Fruit fly (Drosophila melanogaster) whole organism, wandering third instar larva: Measurements from ENCODE around the gene CG43800.

Experiments used
- Abd-B ChIP-seq: fragments of >200 bp; optimal IDR thresholded peaks from 2 replicates; lab custom pipeline; 2017; ENCODE audit warnings: missing biosample characterization, missing genetic modification characterization
- CG32264 ChIP-seq: fragments of 200-800 bp; sonication (Bioruptor generic); optimal IDR thresholded peaks from 2 replicates; lab custom pipeline; 2016; ENCODE audit warnings: missing biosample characterization, missing genetic modification characterization
- CG9705 ChIP-seq: fragments of 200-800 bp; sonication (Bioruptor generic); optimal IDR thresholded peaks from 2 replicates; lab custom pipeline; 2018; ENCODE audit warnings: missing biosample characterization, mild to moderate bottlenecking, missing genetic modification characterization
- CrebA ChIP-seq: fragments of 200-800 bp; sonication (Bioruptor generic); optimal IDR thresholded peaks from 2 replicates; lab custom pipeline; 2016; ENCODE audit warnings: missing biosample characterization, mild to moderate bottlenecking, missing genetic modification characterization, borderline replicate concordance
- Dfd ChIP-seq: fragments of >200 bp; optimal IDR thresholded peaks from 2 replicates; lab custom pipeline; 2017; ENCODE audit warnings: missing biosample characterization, missing genetic modification characterization
- Dif ChIP-seq: fragments of 200-275, 200-300 bp; sonication (Bioruptor generic); optimal IDR thresholded peaks from 2 replicates; lab custom pipeline; 2018; ENCODE audit warnings: missing biosample characterization, missing genetic modification characterization; ENCODE audit not compliant: partially characterized antibody
- HLH106 ChIP-seq: fragments of 200-800 bp; optimal IDR thresholded peaks from 3 replicates; lab custom pipeline; 2019; ENCODE audit warnings: missing biosample characterization, mild to moderate bottlenecking, missing genetic modification characterization, moderate library complexity
- Hnf4 ChIP-seq: fragments of 200-800 bp; sonication (Bioruptor generic); optimal IDR thresholded peaks from 2 replicates; lab custom pipeline; 2016; ENCODE audit warnings: missing biosample characterization, mild to moderate bottlenecking, missing genetic modification characterization
- Hr78 ChIP-seq: fragments of >200 bp; optimal IDR thresholded peaks from 2 replicates; lab custom pipeline; 2017; ENCODE audit warnings: missing biosample characterization, missing genetic modification characterization
- Hr83 ChIP-seq: fragments of 200-300 bp; sonication (Bioruptor generic); optimal IDR thresholded peaks from 2 replicates; lab custom pipeline; 2016; ENCODE audit warnings: missing biosample characterization, mild to moderate bottlenecking, missing genetic modification characterization, moderate library complexity; ENCODE audit not compliant: poor library complexity, severe bottlenecking
- Jra ChIP-seq: sonication (Bioruptor generic); optimal IDR thresholded peaks from 2 replicates; lab custom pipeline; 2016; ENCODE audit warnings: missing biosample characterization, missing genetic modification characterization
- Mio ChIP-seq: sonication (Bioruptor generic); optimal IDR thresholded peaks from 2 replicates; lab custom pipeline; 2016; ENCODE audit warnings: missing biosample characterization, missing genetic modification characterization
- Myc ChIP-seq: fragments of >200 bp; optimal IDR thresholded peaks from 2 replicates; lab custom pipeline; 2017
- N ChIP-seq: fragments of >200 bp; optimal IDR thresholded peaks from 2 replicates; lab custom pipeline; 2018; ENCODE audit warnings: missing biosample characterization, missing external identifiers, missing genetic modification characterization
- OdsH ChIP-seq: fragments of 200-800 bp; sonication (Bioruptor generic); optimal IDR thresholded peaks from 2 replicates; lab custom pipeline; 2016; ENCODE audit warnings: missing biosample characterization, mild to moderate bottlenecking, missing genetic modification characterization
- Rel ChIP-seq, 2 experiments: fragments of 200-800 bp; sonication (Bioruptor generic) in 1 of 2; optimal IDR thresholded peaks; 2 replicates in 1 of 2; 3 replicates in 1 of 2; lab custom pipeline; 2016 to 2019; ENCODE audit warnings: mild to moderate bottlenecking in 2 of 2, missing biosample characterization in 2 of 2, missing genetic modification characterization in 2 of 2, moderate library complexity in 1 of 2
- Sp1 ChIP-seq: fragments of 200-800 bp; sonication (Bioruptor generic); optimal IDR thresholded peaks from 3 replicates; lab custom pipeline; 2019; ENCODE audit warnings: missing biosample characterization, mild to moderate bottlenecking, missing genetic modification characterization, moderate library complexity
- Vsx2 ChIP-seq: fragments of 200-300, 225-300 bp; sonication (Bioruptor generic); optimal IDR thresholded peaks from 2 replicates; lab custom pipeline; 2018; ENCODE audit warnings: missing biosample characterization, missing genetic modification characterization; ENCODE audit not compliant: partially characterized antibody
- br ChIP-seq: fragments of 200-800 bp; sonication (Bioruptor generic); optimal IDR thresholded peaks from 2 replicates; lab custom pipeline; 2016; ENCODE audit warnings: missing biosample characterization, missing genetic modification characterization
- brk ChIP-seq: fragments of 200-800 bp; sonication (Bioruptor generic); optimal IDR thresholded peaks from 2 replicates; lab custom pipeline; 2016; ENCODE audit warnings: missing biosample characterization, mild to moderate bottlenecking, missing genetic modification characterization
- dmrt93B ChIP-seq: fragments of 200-800 bp; sonication (Bioruptor generic); optimal IDR thresholded peaks from 2 replicates; lab custom pipeline; 2018; ENCODE audit warnings: missing biosample characterization, mild to moderate bottlenecking, missing genetic modification characterization
- ey ChIP-seq: fragments of 200-800 bp; sonication (Bioruptor generic); optimal IDR thresholded peaks from 2 replicates; lab custom pipeline; 2016; ENCODE audit warnings: missing biosample characterization, missing genetic modification characterization
- foxo ChIP-seq, 2 experiments: fragments of 200-800 bp; sonication (Bioruptor generic); optimal IDR thresholded peaks; 2 replicates in 1 of 2; 3 replicates in 1 of 2; lab custom pipeline; 2016 to 2017; ENCODE audit warnings: missing biosample characterization in 2 of 2, missing genetic modification characterization in 2 of 2
- fru ChIP-seq: fragments of 200-800 bp; sonication (Bioruptor generic); optimal IDR thresholded peaks from 3 replicates; lab custom pipeline; 2016; ENCODE audit warnings: missing biosample characterization, mild to moderate bottlenecking, missing genetic modification characterization
- h ChIP-seq: fragments of 200-800 bp; sonication (Bioruptor generic); optimal IDR thresholded peaks from 3 replicates; lab custom pipeline; 2016; ENCODE audit warnings: missing biosample characterization, mild to moderate bottlenecking, missing genetic modification characterization
- jim ChIP-seq: fragments of 175-275, 200-325 bp; sonication (Bioruptor generic); optimal IDR thresholded peaks from 2 replicates; lab custom pipeline; 2016; ENCODE audit warnings: missing biosample characterization, mild to moderate bottlenecking, missing genetic modification characterization
- lola ChIP-seq: fragments of >200 bp; optimal IDR thresholded peaks from 2 replicates; lab custom pipeline; 2017; ENCODE audit warnings: missing biosample characterization, missing genetic modification characterization
- pan ChIP-seq: fragments of >200 bp; optimal IDR thresholded peaks from 2 replicates; lab custom pipeline; 2017
- psq ChIP-seq: fragments of 200-800 bp; sonication (Bioruptor generic); optimal IDR thresholded peaks from 3 replicates; lab custom pipeline; 2017; ENCODE audit warnings: missing biosample characterization, mild to moderate bottlenecking, missing genetic modification characterization, moderate library complexity
- rgr ChIP-seq: fragments of 200-800 bp; sonication (Bioruptor generic); optimal IDR thresholded peaks from 3 replicates; lab custom pipeline; 2016; ENCODE audit warnings: missing biosample characterization, mild to moderate bottlenecking, missing genetic modification characterization
- sage ChIP-seq: fragments of 200-800 bp; sonication (Bioruptor generic); optimal IDR thresholded peaks from 2 replicates; lab custom pipeline; 2016; ENCODE audit warnings: missing biosample characterization, mild to moderate bottlenecking, missing genetic modification characterization
- sv ChIP-seq: fragments of 200-800 bp; sonication (Bioruptor generic); optimal IDR thresholded peaks from 3 replicates; lab custom pipeline; 2016; ENCODE audit warnings: missing biosample characterization, missing genetic modification characterization
- tai ChIP-seq: sonication (Bioruptor generic); optimal IDR thresholded peaks from 2 replicates; lab custom pipeline; 2016; ENCODE audit warnings: missing biosample characterization, missing genetic modification characterization
- usp ChIP-seq: fragments of >200 bp; optimal IDR thresholded peaks from 2 replicates; lab custom pipeline; 2017; ENCODE audit warnings: missing biosample characterization, missing genetic modification characterization
- woc ChIP-seq: sonication (Bioruptor generic); optimal IDR thresholded peaks from 2 replicates; lab custom pipeline; 2016; ENCODE audit warnings: missing biosample characterization, mild to moderate bottlenecking, missing genetic modification characterization

The CG43800 gene

DNA sequence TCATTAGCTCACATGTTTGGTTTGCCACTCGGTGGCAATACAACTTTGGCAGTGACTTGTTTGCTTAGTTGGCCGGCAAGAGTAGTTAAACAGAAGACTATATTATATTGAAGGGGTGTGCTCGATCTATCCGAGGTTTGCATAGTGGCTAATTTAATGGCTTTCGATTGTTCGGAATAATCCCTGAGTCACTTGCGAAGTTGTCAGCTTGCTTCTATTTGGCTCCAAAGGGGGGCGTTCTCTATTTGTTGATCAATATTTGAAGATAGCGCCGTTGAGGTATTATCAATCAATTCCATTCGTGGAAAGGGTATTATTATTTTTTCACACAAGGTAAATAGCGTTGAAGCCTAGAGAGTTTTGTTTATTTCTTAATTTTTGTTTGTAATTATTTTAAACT is 15.5 kb upstream of the CG43800 start:
- TF ChIP-seq ey (GFP tag; lab: Kevin White, UChicago), result no peak
- TF ChIP-seq, all 38 proteins: peak for 0

DNA sequence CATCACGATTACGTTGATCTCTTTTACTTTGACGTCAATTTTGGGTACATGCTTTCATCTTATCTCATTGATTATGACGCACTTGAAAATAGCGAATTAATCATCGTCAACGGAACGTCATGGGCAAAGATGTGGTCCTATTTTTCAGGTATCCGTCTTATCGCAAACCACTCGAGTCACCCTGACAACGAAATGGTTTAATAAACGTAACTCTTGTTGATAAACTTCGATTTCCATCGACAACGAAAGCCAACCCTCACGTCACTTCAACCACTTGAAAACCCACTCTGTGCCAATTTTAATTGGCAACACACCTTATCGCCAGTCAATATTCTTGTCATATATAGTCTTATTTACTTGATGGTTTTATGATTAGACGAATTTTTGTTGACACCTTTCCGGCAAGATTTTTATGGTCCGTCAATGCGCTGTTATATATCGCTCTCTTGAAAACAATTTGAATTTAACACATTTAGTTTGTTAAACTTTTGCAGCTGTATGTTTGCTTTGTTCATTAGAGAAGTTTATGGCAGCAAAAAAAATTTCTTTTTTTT is 9.7 kb upstream of the CG43800 start:
- TF ChIP-seq fru (peak; percentile 3), dmrt93B (GFP tag; lab: Kevin White, UChicago) (no peak), psq (no peak), woc (GFP tag; lab: Kevin White, UChicago) (no peak), Myc (no peak), Mio (GFP tag; lab: Kevin White, UChicago) (no peak), tai (GFP tag; lab: Kevin White, UChicago) (no peak), rgr (no peak), h (peak; percentile 46)

DNA sequence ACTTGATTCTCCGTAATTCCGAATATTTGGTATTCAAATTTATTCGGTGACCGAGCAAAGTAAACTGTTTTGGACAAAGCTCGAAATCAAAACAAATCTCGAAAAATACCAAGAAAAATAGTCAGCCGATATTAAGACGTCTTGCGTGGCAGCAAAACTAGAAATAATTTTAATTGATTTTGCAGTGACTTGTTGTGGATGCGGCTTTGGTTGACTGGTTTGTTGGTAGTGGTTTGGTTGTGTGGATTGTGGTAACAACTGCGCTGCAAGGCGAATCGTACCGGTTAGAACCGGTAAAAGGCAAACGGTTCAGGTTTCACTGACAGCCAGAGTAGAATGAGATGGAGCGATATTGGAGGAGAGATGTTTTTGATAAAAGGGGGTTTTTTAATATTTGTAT is 8.9 kb upstream of the CG43800 start:
- TF ChIP-seq CrebA (GFP tag; lab: Kevin White, UChicago) (no peak), Rel (GFP tag; optimal IDR thresholded peaks at IDR 0.05; lab: Kevin White, UChicago) (no peak), Rel (tag; optimal IDR thresholded peaks at IDR 0.05; lab: Kevin White, UChicago) (peak; percentile 89)
- TF ChIP-seq, all 38 proteins: peak for 1

DNA sequence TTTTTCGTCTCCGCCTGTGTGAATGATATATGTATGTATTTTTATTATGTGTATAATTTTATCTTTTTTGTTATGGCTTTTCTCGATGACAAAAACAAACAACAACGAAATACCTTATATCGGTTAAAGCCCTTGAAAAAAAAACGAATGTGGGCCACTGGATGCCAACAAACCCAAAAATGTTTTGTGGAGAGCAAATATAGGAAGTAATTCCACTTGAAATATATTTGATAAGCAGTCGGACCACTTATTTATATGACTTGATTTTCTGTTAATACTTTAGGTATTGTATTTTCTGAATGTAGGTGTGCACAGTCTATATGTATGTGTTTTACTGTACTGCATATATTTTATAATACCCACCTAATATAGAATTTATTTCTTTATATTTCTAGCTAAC is 8.4 kb upstream of the CG43800 start:
- TF ChIP-seq OdsH (GFP tag; lab: Kevin White, UChicago), result no peak
- no peak for TF ChIP-seq HLH106 (tag; lab: Kevin White, UChicago)
- TF ChIP-seq tai (GFP tag; lab: Kevin White, UChicago), result no peak
- no peak for TF ChIP-seq Sp1
- no peak for TF ChIP-seq Vsx2 (GFP tag; lab: Kevin White, UChicago)
- TF ChIP-seq Jra (GFP tag; lab: Kevin White, UChicago), result no peak
- TF ChIP-seq Rel (GFP tag; optimal IDR thresholded peaks at IDR 0.05; lab: Kevin White, UChicago), result no peak
- TF ChIP-seq Rel (tag; optimal IDR thresholded peaks at IDR 0.05; lab: Kevin White, UChicago), result no peak
- no peak for TF ChIP-seq ey (GFP tag; lab: Kevin White, UChicago)
- TF ChIP-seq dmrt93B (GFP tag; lab: Kevin White, UChicago), result no peak
- no peak for TF ChIP-seq Dif (GFP tag; lab: Kevin White, UChicago)

DNA sequence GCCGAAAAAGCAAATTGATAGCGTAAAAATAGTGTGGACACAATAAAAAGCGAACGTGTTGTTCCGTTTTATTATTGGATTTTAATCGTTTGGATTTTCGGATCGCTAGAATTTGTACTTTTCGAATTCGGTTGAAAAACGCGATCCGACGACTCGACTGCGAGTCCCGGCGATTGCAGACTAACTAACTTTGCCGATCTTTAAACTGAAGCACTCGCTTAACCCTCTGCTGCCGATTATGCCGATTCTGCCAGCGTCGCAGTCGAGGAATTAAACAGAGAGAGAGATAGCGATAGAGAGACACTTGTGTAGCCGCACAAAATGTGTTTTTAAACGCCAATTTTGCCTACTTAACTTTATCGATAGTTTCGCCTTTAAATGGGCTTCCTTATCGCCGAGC is 7.7 kb upstream of the CG43800 start:
- TF ChIP-seq pan (lab: Kevin White, UChicago) (no peak), dmrt93B (GFP tag; lab: Kevin White, UChicago) (no peak), Jra (GFP tag; lab: Kevin White, UChicago) (no peak), OdsH (GFP tag; lab: Kevin White, UChicago) (no peak), jim (GFP tag; lab: Kevin White, UChicago) (no peak), N (GFP tag; lab: Kevin White, UChicago) (no peak), h (no peak), HLH106 (tag; lab: Kevin White, UChicago) (no peak), tai (GFP tag; lab: Kevin White, UChicago) (no peak), Mio (GFP tag; lab: Kevin White, UChicago) (no peak), woc (GFP tag; lab: Kevin White, UChicago) (no peak), br (GFP tag; lab: Kevin White, UChicago) (no peak)

DNA sequence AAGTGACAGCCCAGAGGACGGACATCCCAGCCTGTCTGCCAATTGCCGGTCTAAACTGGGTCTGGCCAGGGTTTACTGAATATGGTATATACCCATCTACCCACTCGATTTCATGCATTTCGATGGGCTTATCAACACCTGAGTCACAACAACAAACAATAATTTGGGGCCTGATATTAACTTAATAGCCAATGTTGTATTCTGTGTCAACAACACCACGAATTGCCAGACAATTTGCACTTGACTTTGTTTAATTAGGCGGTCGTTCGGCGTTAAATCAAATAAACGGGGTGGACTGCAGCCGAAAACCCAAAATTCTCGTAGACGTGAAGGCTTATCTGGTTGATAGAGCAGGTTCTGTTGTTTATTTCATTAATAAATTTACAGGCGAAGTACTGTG is 6.7 kb upstream of the CG43800 start:
- TF ChIP-seq Hr83 (GFP tag; lab: Kevin White, UChicago) (peak; percentile 99), br (GFP tag; lab: Kevin White, UChicago) (peak; percentile 84), h (peak; percentile 93), lola (no peak), sv (GFP tag; lab: Kevin White, UChicago) (no peak), foxo (GFP tag; optimal IDR thresholded peaks at IDR 0.05; lab: Kevin White, UChicago) (peak; percentile 77 to 78), Dfd (GFP tag; lab: Kevin White, UChicago) (no peak), jim (GFP tag; lab: Kevin White, UChicago) (peak; percentile 7), usp (GFP tag; lab: Kevin White, UChicago) (no peak), N (GFP tag; lab: Kevin White, UChicago) (no peak), Vsx2 (GFP tag; lab: Kevin White, UChicago) (no peak), CG32264 (peak; percentile 88), Jra (GFP tag; lab: Kevin White, UChicago) (peak; percentile 81), OdsH (GFP tag; lab: Kevin White, UChicago) (peak; percentile 92), Mio (GFP tag; lab: Kevin White, UChicago) (peak; percentile 34), pan (lab: Kevin White, UChicago) (no peak), CG9705 (GFP tag; lab: Kevin White, UChicago) (peak; percentile 24), Sp1 (peak; percentile 66), HLH106 (tag; lab: Kevin White, UChicago) (peak; percentile 5), sage (GFP tag; lab: Kevin White, UChicago) (peak; percentile 68), brk (GFP tag; lab: Kevin White, UChicago) (peak; percentile 80), fru (peak; percentile 70), CrebA (GFP tag; lab: Kevin White, UChicago) (peak; percentile 88), ey (GFP tag; lab: Kevin White, UChicago) (peak; percentile 57), Hnf4 (GFP tag; lab: Kevin White, UChicago) (peak; percentile 83), woc (GFP tag; lab: Kevin White, UChicago) (peak; percentile 30), Abd-B (GFP tag; lab: Kevin White, UChicago) (no peak), tai (GFP tag; lab: Kevin White, UChicago) (peak; percentile 81), Myc (no peak), Hr78 (GFP tag; lab: Kevin White, UChicago) (no peak), dmrt93B (GFP tag; lab: Kevin White, UChicago) (peak; percentile 32)
